Worm (Caenorhabditis elegans) whole organism, young adult: Measurements from ENCODE around the gene math-24.
"Not testable (repeated sequence)": the region's sequence is repeated elsewhere in the genome, so short reads cannot be mapped to it uniquely, and the experiment has no call there.

Experiments used
- B0261.1 ChIP-seq: sonication (generic microtip); optimal IDR thresholded peaks from 2 replicates; lab custom pipeline; 2016; ENCODE audit warnings: mild to moderate bottlenecking, missing genetic modification characterization, moderate library complexity, missing compliant biosample characterization
- F33H1.4 ChIP-seq: fragments of 200-800 bp; sonication (Bioruptor generic); IDR thresholded peaks from 2 replicates; pipeline ENCODE4 v1.3.6; 2022; ENCODE audit warnings: missing genetic modification reagents, missing genetic modification characterization, missing compliant biosample characterization
- ama-1 ChIP-seq, 3 experiments: fragments of 150-350 bp in 1 of 3; sonication (generic microtip) in 2 of 3; optimal IDR thresholded peaks; 2 replicates each; lab custom pipeline; 2014 to 2018; ENCODE audit warnings: missing biosample characterization in 2 of 3, missing genetic modification characterization in 2 of 3, missing genetic modification reagents in 2 of 3
- ekl-4 ChIP-seq: fragments of 200-800 bp; sonication (Bioruptor generic); IDR thresholded peaks from 2 replicates; pipeline ENCODE4 v1.3.6; 2022; ENCODE audit warnings: missing genetic modification reagents, missing genetic modification characterization, missing compliant biosample characterization
- hmg-20 ChIP-seq: fragments of 200-800 bp; sonication (Bioruptor generic); IDR thresholded peaks from 2 replicates; pipeline ENCODE4 v1.3.6; 2022; ENCODE audit warnings: missing genetic modification reagents, missing genetic modification characterization, missing compliant biosample characterization
- nhr-90 ChIP-seq: sonication (generic microtip); optimal IDR thresholded peaks from 2 replicates; lab custom pipeline; 2016; ENCODE audit warnings: missing genotype, mild to moderate bottlenecking, missing genetic modification characterization, missing compliant biosample characterization
- sdz-38 ChIP-seq: sonication (generic microtip); optimal IDR thresholded peaks from 2 replicates; lab custom pipeline; 2016; ENCODE audit warnings: missing genotype, missing genetic modification characterization, missing compliant biosample characterization
- snpc-1.1 ChIP-seq: sonication (generic microtip); optimal IDR thresholded peaks from 2 replicates; lab custom pipeline; 2017; ENCODE audit warnings: missing genetic modification characterization, mild to moderate bottlenecking, missing compliant biosample characterization, antibody characterized with exemption, moderate library complexity, missing genotype, missing genetic modification reagents; ENCODE audit not compliant: insufficient read depth
- snpc-4 ChIP-seq, 5 experiments: fragments of 150-350 bp in 1 of 5; sonication (generic microtip) in 4 of 5; optimal IDR thresholded peaks; 2 replicates each; lab custom pipeline; 2014 to 2018; ENCODE audit warnings: missing genetic modification characterization in 5 of 5, missing biosample characterization in 3 of 5, antibody characterized with exemption in 2 of 5, mild to moderate bottlenecking in 2 of 5, missing compliant biosample characterization in 2 of 5, missing genotype in 2 of 5, moderate library complexity in 2 of 5, missing genetic modification reagents in 1 of 5
- unc-62 ChIP-seq: fragments of 150-350 bp; optimal IDR thresholded peaks from 2 replicates; lab custom pipeline; 2014; ENCODE audit warnings: missing biosample characterization, missing genetic modification reagents, missing genetic modification characterization
- ztf-26 ChIP-seq: sonication (generic microtip); optimal IDR thresholded peaks from 2 replicates; lab custom pipeline; 2017; ENCODE audit warnings: missing genetic modification characterization, missing compliant biosample characterization

DNA sequence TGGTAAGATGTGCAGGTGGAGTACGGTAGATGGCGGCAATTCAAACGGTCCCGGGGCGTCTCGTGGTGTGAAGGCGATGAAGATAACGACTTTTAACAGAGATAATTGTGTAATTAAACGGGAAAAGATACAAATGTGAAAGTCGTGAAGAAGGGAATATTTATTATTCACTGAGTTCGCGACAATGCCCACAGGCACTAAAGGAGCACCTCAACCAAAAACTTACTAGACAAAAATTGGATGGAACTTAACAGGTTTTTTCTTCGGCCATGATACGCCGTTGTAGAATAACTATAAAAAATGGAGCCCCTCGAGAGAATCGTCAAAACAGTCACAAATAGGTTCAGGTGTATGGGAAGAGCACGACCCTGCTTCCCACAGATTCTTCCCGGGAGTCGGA, 37.7 kb upstream of the math-24 start, which contains the start of gene fbxb-98:
- not testable (repeated sequence) for TF ChIP-seq ztf-26 (tag; lab: Kevin White, UChicago); nhr-90 (tag; lab: Kevin White, UChicago); sdz-38 (tag; lab: Kevin White, UChicago); ekl-4 (GFP tag; lab: Robert Waterston, UW); ama-1 (optimal IDR thresholded peaks at IDR 0.05; lab: Kevin White, UChicago); ama-1 (GFP tag; optimal IDR thresholded peaks at IDR 0.05; lab: Kevin White, UChicago); B0261.1 (tag; lab: Kevin White, UChicago); unc-62 (GFP tag; lab: Kevin White, UChicago); hmg-20; snpc-1.1 (tag; lab: Kevin White, UChicago); F33H1.4; snpc-4 (GFP tag; optimal IDR thresholded peaks at IDR 0.05; lab: Kevin White, UChicago); snpc-4 (tag; optimal IDR thresholded peaks at IDR 0.05; lab: Kevin White, UChicago)
